Fruit fly (Drosophila melanogaster) whole organism: Measurements from ENCODE around the gene Osi5.

Experiments used
- Dll ChIP-seq: fragments of >200 bp; optimal IDR thresholded peaks from 2 replicates; lab custom pipeline; 2017
- EcR ChIP-seq, 2 experiments: fragments of >200 bp; optimal IDR thresholded peaks; 2 replicates each; lab custom pipeline; 2017; ENCODE audit warnings: missing biosample characterization in 2 of 2, missing genetic modification characterization in 2 of 2, missing genetic modification reagents in 2 of 2
- pan ChIP-seq: fragments of >200 bp; optimal IDR thresholded peaks from 2 replicates; lab custom pipeline; 2017
- psq ChIP-seq: fragments of >200 bp; optimal IDR thresholded peaks from 2 replicates; lab custom pipeline; 2017

dm6 chr3R:6265890-6266289 is 38.6 kb downstream of the Osi5 start, which contains the start of gene Osi10b:
- TF ChIP-seq psq (lab: Kevin White, UChicago), result no peak
- TF ChIP-seq Dll (lab: Kevin White, UChicago), result no peak
- TF ChIP-seq EcR (GFP tag; optimal IDR thresholded peaks at IDR 0.05; lab: Kevin White, UChicago), result no peak
- no peak for TF ChIP-seq pan (lab: Kevin White, UChicago)
